Fruit fly (Drosophila melanogaster): ENCODE results near the gene Arf1.

The Arf1 gene

DNA sequence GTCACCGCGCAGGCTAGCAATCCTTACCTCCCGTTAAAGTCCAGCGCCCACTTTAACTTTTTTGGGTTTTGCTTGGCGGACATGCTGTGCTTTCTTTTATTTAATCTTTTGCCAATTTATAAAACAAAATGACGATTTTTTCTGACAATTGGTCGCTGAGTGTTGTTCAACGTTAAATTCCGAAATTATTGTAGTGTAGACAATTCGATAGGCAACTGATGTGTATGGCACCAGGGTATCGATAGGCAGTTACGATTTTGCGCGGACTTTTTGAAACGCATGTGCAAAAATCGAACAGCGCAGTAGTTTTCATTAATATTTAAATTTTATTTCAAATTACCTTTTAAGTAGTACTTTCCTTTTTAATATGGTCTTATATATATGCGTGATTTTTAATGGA is 4.0 kb downstream of the Arf1 start, which contains the start of gene EMC4 (continued):
- TF ChIP-seq slbo (GFP tag; IDR thresholded peaks at IDR 0.05) (peak; percentile 62; the same call in 1 of the 2 replicates), Kr (GFP tag; optimal IDR thresholded peaks at IDR 0.05) (no peak), fd3F (GFP tag; optimal IDR thresholded peaks at IDR 0.05) (no peak), CG18764 (GFP tag; optimal IDR thresholded peaks at IDR 0.05) (peak; percentile 30), h (optimal IDR thresholded peaks at IDR 0.05) (no peak), Opbp (GFP tag; IDR thresholded peaks at IDR 0.05; ENCODE audit: partially characterized antibody) (peak; percentile 82; the same call in 2 of the 3 replicates), Mrtf (GFP tag; IDR thresholded peaks at IDR 0.05) (no peak), NK7.1 (GFP tag; optimal IDR thresholded peaks at IDR 0.05) (no peak), CrebB (tag; optimal IDR thresholded peaks at IDR 0.05) (no peak), Hmx (GFP tag; optimal IDR thresholded peaks at IDR 0.05) (no peak), Elba2 (GFP tag; optimal IDR thresholded peaks at IDR 0.05) (peak; percentile 47), usp (GFP tag; optimal IDR thresholded peaks at IDR 0.05) (no peak), CG33557 (GFP tag; optimal IDR thresholded peaks at IDR 0.05) (no peak), CG10543 (GFP tag; optimal IDR thresholded peaks at IDR 0.05) (no peak), al (GFP tag; IDR thresholded peaks at IDR 0.05) (no peak), CG12744 (GFP tag; optimal IDR thresholded peaks at IDR 0.05) (peak; percentile 38), ind (GFP tag; optimal IDR thresholded peaks at IDR 0.05) (peak; percentile 46), ranshi (GFP tag; IDR thresholded peaks at IDR 0.05) (peak; percentile 23; the same call in 1 of the 2 replicates), shn (GFP tag; optimal IDR thresholded peaks at IDR 0.05) (peak; percentile 24), Dref (GFP tag; IDR thresholded peaks at IDR 0.05) (peak; percentile 93), caup (GFP tag; optimal IDR thresholded peaks at IDR 0.05; ENCODE audit: severe bottlenecking) (peak; percentile 63), CG32532 (GFP tag; IDR thresholded peaks at IDR 0.05) (peak; percentile 23; the same call in 1 of the 2 replicates), Bgb (GFP tag; IDR thresholded peaks at IDR 0.05; ENCODE audit: partially characterized antibody) (peak; percentile 80), Meics (GFP tag; optimal IDR thresholded peaks at IDR 0.05) (no peak), Sox102F (GFP tag; optimal IDR thresholded peaks at IDR 0.05) (no peak), CG6654 (GFP tag; optimal IDR thresholded peaks at IDR 0.05) (no peak), HLH54F (GFP tag; optimal IDR thresholded peaks at IDR 0.05) (peak; percentile 62), B-H1 (GFP tag; IDR thresholded peaks at IDR 0.05) (no peak), CG4730 (GFP tag; IDR thresholded peaks at IDR 0.05) (no peak), CG12942 (GFP tag; optimal IDR thresholded peaks at IDR 0.05) (peak; percentile 23), ATbp (GFP tag; optimal IDR thresholded peaks at IDR 0.05) (no peak), CG8281 (tag; optimal IDR thresholded peaks at IDR 0.05) (no peak), CG11247 (GFP tag; IDR thresholded peaks at IDR 0.05) (peak; percentile 15; the same call in 1 of the 2 replicates), cas (GFP tag; IDR thresholded peaks at IDR 0.05) (no peak), sob (GFP tag; IDR thresholded peaks at IDR 0.05) (peak; percentile 84), esg (GFP tag; conservative IDR thresholded peaks at IDR 0.05) (no peak), CkIIα-i1 (GFP tag; IDR thresholded peaks at IDR 0.05) (no peak), CG16815 (GFP tag; optimal IDR thresholded peaks at IDR 0.05) (no peak), ash1 (GFP tag; optimal IDR thresholded peaks at IDR 0.05) (no peak), Myb (GFP tag; optimal IDR thresholded peaks at IDR 0.05) (peak; percentile 51), Aef1 (GFP tag; IDR thresholded peaks at IDR 0.05) (no peak), wdn (GFP tag; IDR thresholded peaks at IDR 0.05) (no peak), slou (GFP tag; optimal IDR thresholded peaks at IDR 0.05) (no peak), Stat92E (GFP tag; optimal IDR thresholded peaks at IDR 0.05) (peak in 1 of 3 experiments; percentile 1), sc (optimal IDR thresholded peaks at IDR 0.05) (no peak), sc (GFP tag; optimal IDR thresholded peaks at IDR 0.05) (no peak), CG14050 (GFP tag; IDR thresholded peaks at IDR 0.05) (0 out of 3 replicates have a peak, but pooled peaks have one; percentile 21), scrt (GFP tag; optimal IDR thresholded peaks at IDR 0.05) (no peak), slp2 (GFP tag; optimal IDR thresholded peaks at IDR 0.05) (peak; percentile 2), sim (GFP tag; IDR thresholded peaks at IDR 0.05) (no peak), D19B (GFP tag; optimal IDR thresholded peaks at IDR 0.05) (no peak), Dad (GFP tag; optimal IDR thresholded peaks at IDR 0.05) (peak; percentile 56)

All from whole organism, embryonic.